Fruit fly (Drosophila melanogaster) whole organism, prepupa: ENCODE measurements around the gene CG2818.

Source experiments
- CG10631 ChIP-seq: fragments of 200-800 bp; sonication (Bioruptor generic); optimal IDR thresholded peaks from 2 replicates; lab custom pipeline; 2016; ENCODE audit warnings: missing biosample characterization, missing genetic modification characterization
- CG10669 ChIP-seq: fragments of 200-800 bp; sonication (Bioruptor generic); optimal IDR thresholded peaks from 3 replicates; lab custom pipeline; 2018; ENCODE audit warnings: missing biosample characterization, mild to moderate bottlenecking, missing genetic modification characterization, moderate library complexity
- CG15336 ChIP-seq: fragments of 200-800 bp; sonication (Bioruptor generic); IDR thresholded peaks from 2 replicates; pipeline ENCODE4 v1.3.6; 2022; ENCODE audit warnings: missing biosample characterization, missing genetic modification characterization
- CG1621 ChIP-seq: fragments of 200-800 bp; sonication (Bioruptor generic); optimal IDR thresholded peaks from 3 replicates; lab custom pipeline; 2018; ENCODE audit warnings: missing biosample characterization, mild to moderate bottlenecking, missing genetic modification characterization
- CG3032 ChIP-seq: fragments of 200-800 bp; optimal IDR thresholded peaks from 2 replicates; lab custom pipeline; 2019; ENCODE audit warnings: missing biosample characterization, mild to moderate bottlenecking, missing genetic modification characterization, moderate library complexity
- CG31627 ChIP-seq: fragments of 200-800 bp; sonication (Bioruptor generic); optimal IDR thresholded peaks from 3 replicates; lab custom pipeline; 2016; ENCODE audit warnings: missing biosample characterization, missing genetic modification characterization
- CG34406 ChIP-seq: fragments of 200-800 bp; sonication (Bioruptor generic); optimal IDR thresholded peaks from 3 replicates; lab custom pipeline; 2016; ENCODE audit warnings: missing biosample characterization, missing genetic modification characterization
- CG3919 ChIP-seq: fragments of 200-800 bp; sonication (Bioruptor generic); optimal IDR thresholded peaks from 3 replicates; lab custom pipeline; 2016; ENCODE audit warnings: missing biosample characterization, missing genetic modification characterization
- CG4318 ChIP-seq: fragments of 200-800 bp; sonication (Bioruptor generic); optimal IDR thresholded peaks from 3 replicates; lab custom pipeline; 2017; ENCODE audit warnings: missing biosample characterization, mild to moderate bottlenecking, missing genetic modification characterization
- CG6163 ChIP-seq: fragments of 200-800 bp; sonication (Bioruptor generic); IDR thresholded peaks from 3 replicates; pipeline ENCODE4 v1.3.6; 2022; ENCODE audit warnings: missing biosample characterization, missing genetic modification characterization
- CG6792 ChIP-seq: fragments of 200-800 bp; sonication (Bioruptor generic); optimal IDR thresholded peaks from 3 replicates; lab custom pipeline; 2016; ENCODE audit warnings: missing biosample characterization, missing genetic modification characterization
- CG6808 ChIP-seq: fragments of 200-800 bp; sonication (Bioruptor generic); optimal IDR thresholded peaks from 3 replicates; lab custom pipeline; 2017; ENCODE audit warnings: missing biosample characterization, missing genetic modification characterization, mild to moderate bottlenecking, moderate library complexity, missing genetic modification reagents
- CG6854 ChIP-seq: fragments of 200-800 bp; sonication (Bioruptor generic); optimal IDR thresholded peaks from 2 replicates; lab custom pipeline; 2017; ENCODE audit warnings: missing biosample characterization, mild to moderate bottlenecking, missing genetic modification characterization
- CG7368 ChIP-seq: fragments of 200-800 bp; sonication (Bioruptor generic); optimal IDR thresholded peaks from 3 replicates; lab custom pipeline; 2016; ENCODE audit warnings: missing biosample characterization, missing genetic modification characterization
- CG8319 ChIP-seq: fragments of 200-800 bp; sonication (Bioruptor generic); optimal IDR thresholded peaks from 3 replicates; lab custom pipeline; 2016; ENCODE audit warnings: missing biosample characterization, missing genetic modification characterization
- CG8632 ChIP-seq: fragments of 200-800 bp; sonication (Bioruptor generic); optimal IDR thresholded peaks from 3 replicates; lab custom pipeline; 2016; ENCODE audit warnings: missing biosample characterization, missing genetic modification characterization
- Eip75B ChIP-seq: fragments of 200-800 bp; sonication (Bioruptor generic); optimal IDR thresholded peaks from 3 replicates; lab custom pipeline; 2016; ENCODE audit warnings: missing biosample characterization, missing genetic modification characterization
- Eip78C ChIP-seq: fragments of 200-800 bp; sonication (Bioruptor generic); peaks from one replicate; lab custom pipeline; 2016; ENCODE audit warnings: missing biosample characterization, missing genetic modification characterization
- Eip93F ChIP-seq: fragments of 200-800 bp; sonication (Bioruptor generic); optimal IDR thresholded peaks from 2 replicates; lab custom pipeline; 2016; ENCODE audit warnings: missing biosample characterization, mild to moderate bottlenecking, missing genetic modification characterization
- Ets21C ChIP-seq: fragments of 200-800 bp; sonication (Bioruptor generic); optimal IDR thresholded peaks from 3 replicates; lab custom pipeline; 2016; ENCODE audit warnings: missing biosample characterization, missing genetic modification characterization
- Gug ChIP-seq: fragments of 200-800 bp; sonication (Bioruptor generic); IDR thresholded peaks from 2 replicates; pipeline ENCODE4 v1.3.6; 2022; ENCODE audit warnings: missing biosample characterization, missing genetic modification characterization
- Hr38 ChIP-seq: sonication (Bioruptor generic); optimal IDR thresholded peaks from 2 replicates; lab custom pipeline; 2016; ENCODE audit warnings: missing biosample characterization, missing genetic modification characterization
- Hr39 ChIP-seq: fragments of 200-800 bp; sonication (Bioruptor generic); optimal IDR thresholded peaks from 2 replicates; lab custom pipeline; 2016; ENCODE audit warnings: missing biosample characterization, missing genetic modification characterization
- Hr4 ChIP-seq: fragments of 200-800 bp; sonication (Bioruptor generic); optimal IDR thresholded peaks from 3 replicates; lab custom pipeline; 2016; ENCODE audit warnings: missing biosample characterization, missing genetic modification characterization
- Lpt ChIP-seq: fragments of 200-800 bp; sonication (Bioruptor generic); optimal IDR thresholded peaks from 3 replicates; lab custom pipeline; 2016; ENCODE audit warnings: missing biosample characterization, missing genetic modification characterization
- Met ChIP-seq: fragments of 200-800 bp; sonication (Bioruptor generic); optimal IDR thresholded peaks from 3 replicates; lab custom pipeline; 2016; ENCODE audit warnings: missing biosample characterization, missing genetic modification characterization
- OdsH ChIP-seq: fragments of 200-800 bp; sonication (Bioruptor generic); optimal IDR thresholded peaks from 3 replicates; lab custom pipeline; 2016; ENCODE audit warnings: missing biosample characterization, missing genetic modification characterization
- Smox ChIP-seq: fragments of 200-800 bp; sonication (Bioruptor generic); optimal IDR thresholded peaks from 3 replicates; lab custom pipeline; 2016; ENCODE audit warnings: missing biosample characterization, missing genetic modification characterization
- Sox102F ChIP-seq: fragments of 200-800 bp; sonication (Bioruptor generic); optimal IDR thresholded peaks from 2 replicates; lab custom pipeline; 2016; ENCODE audit warnings: missing biosample characterization, mild to moderate bottlenecking, missing genetic modification characterization
- acj6 ChIP-seq: fragments of 200-800 bp; sonication (Bioruptor generic); optimal IDR thresholded peaks from 3 replicates; lab custom pipeline; 2016; ENCODE audit warnings: missing biosample characterization, missing genetic modification characterization
- cyc ChIP-seq: fragments of 200-800 bp; sonication (Bioruptor generic); optimal IDR thresholded peaks from 3 replicates; lab custom pipeline; 2016; ENCODE audit warnings: missing biosample characterization, missing genetic modification characterization
- dac ChIP-seq: fragments of 200-800 bp; sonication (Bioruptor generic); optimal IDR thresholded peaks from 2 replicates; lab custom pipeline; 2017; ENCODE audit warnings: missing biosample characterization, mild to moderate bottlenecking, missing genetic modification characterization
- dsx ChIP-seq: fragments of 200-800 bp; optimal IDR thresholded peaks from 3 replicates; lab custom pipeline; 2019; ENCODE audit warnings: missing biosample characterization, mild to moderate bottlenecking, missing genetic modification characterization, moderate library complexity; ENCODE audit not compliant: poor library complexity, severe bottlenecking
- eg ChIP-seq: fragments of 200-800 bp; sonication (Bioruptor generic); IDR thresholded peaks from 3 replicates; pipeline ENCODE4 v1.3.6; 2022; ENCODE audit warnings: missing biosample characterization, missing genetic modification characterization
- esn ChIP-seq: fragments of 200-800 bp; sonication (Bioruptor generic); optimal IDR thresholded peaks from 2 replicates; lab custom pipeline; 2016; ENCODE audit warnings: missing biosample characterization, mild to moderate bottlenecking, missing genetic modification characterization, moderate library complexity
- fd59A ChIP-seq: fragments of 200-800 bp; sonication (Bioruptor generic); optimal IDR thresholded peaks from 2 replicates; lab custom pipeline; 2017; ENCODE audit warnings: missing biosample characterization, mild to moderate bottlenecking, missing genetic modification characterization, missing genetic modification reagents
- fd85E ChIP-seq: fragments of 200-800 bp; sonication (Bioruptor generic); optimal IDR thresholded peaks from 3 replicates; lab custom pipeline; 2016; ENCODE audit warnings: missing biosample characterization, missing genetic modification characterization
- fkh ChIP-seq: fragments of 200-800 bp; sonication (Bioruptor generic); optimal IDR thresholded peaks from 3 replicates; lab custom pipeline; 2017; ENCODE audit warnings: missing biosample characterization, mild to moderate bottlenecking, missing genetic modification characterization, moderate library complexity
- lz ChIP-seq: fragments of 200-800 bp; sonication (Bioruptor generic); optimal IDR thresholded peaks from 3 replicates; lab custom pipeline; 2016; ENCODE audit warnings: missing biosample characterization, missing genetic modification characterization
- net ChIP-seq: fragments of 200-800 bp; sonication (Bioruptor generic); optimal IDR thresholded peaks from 3 replicates; lab custom pipeline; 2016; ENCODE audit warnings: missing biosample characterization, missing genetic modification characterization
- pdm3 ChIP-seq: fragments of 200-800 bp; sonication (Bioruptor generic); optimal IDR thresholded peaks from 3 replicates; lab custom pipeline; 2016; ENCODE audit warnings: missing biosample characterization, missing genetic modification characterization
- spab ChIP-seq: fragments of 200-800 bp; sonication (Bioruptor generic); optimal IDR thresholded peaks from 2 replicates; lab custom pipeline; 2017; ENCODE audit warnings: missing biosample characterization, mild to moderate bottlenecking, missing genetic modification characterization, missing genetic modification reagents
- ss ChIP-seq, 2 experiments: fragments of 200-800 bp; sonication (Bioruptor generic); optimal IDR thresholded peaks; 2 replicates in 1 of 2; 3 replicates in 1 of 2; lab custom pipeline; 2017 to 2018; ENCODE audit warnings: mild to moderate bottlenecking in 2 of 2, missing biosample characterization in 2 of 2, missing genetic modification characterization in 2 of 2, moderate library complexity in 1 of 2
- svp ChIP-seq: fragments of 200-800 bp; sonication (Bioruptor generic); peaks from one replicate; lab custom pipeline; 2016; ENCODE audit warnings: missing biosample characterization, missing genetic modification characterization
- topi ChIP-seq: fragments of 200-800 bp; sonication (Bioruptor generic); optimal IDR thresholded peaks from 3 replicates; lab custom pipeline; 2016; ENCODE audit warnings: missing biosample characterization, missing genetic modification characterization
- vri ChIP-seq: fragments of 200-800 bp; sonication (Bioruptor generic); optimal IDR thresholded peaks from 3 replicates; lab custom pipeline; 2016; ENCODE audit warnings: missing biosample characterization, mild to moderate bottlenecking, missing genetic modification characterization

CG2818 gene

DNA sequence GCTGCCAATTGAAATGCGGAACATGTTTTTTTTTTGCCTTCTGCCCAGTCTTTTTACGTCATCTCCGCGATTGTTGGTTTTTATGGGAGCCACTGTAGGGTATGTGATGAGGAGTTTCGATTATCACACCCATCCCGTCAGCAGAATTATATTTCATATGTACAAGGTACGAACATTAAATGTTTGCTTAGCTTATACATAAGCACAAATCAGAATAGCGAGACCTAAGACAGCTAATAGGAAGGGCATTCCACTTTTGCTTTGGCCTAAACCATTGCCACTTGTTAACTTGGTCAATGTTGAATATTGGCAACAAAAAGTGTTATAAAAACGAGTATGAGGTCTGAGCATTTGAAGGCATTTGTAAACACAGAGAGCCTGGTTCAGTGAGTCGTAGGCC, 9.9 kb upstream of the CG2818 start, which contains the start of gene CG2816 (continued):
- TF ChIP-seq CG3919 (GFP tag; lab: Kevin White, UChicago) (peak; percentile 85), CG10669 (peak; percentile 56), esn (peak; percentile 88), CG6808 (peak; percentile 48), Hr4 (GFP tag; lab: Kevin White, UChicago) (peak; percentile 85), CG6792 (peak; percentile 81), Met (GFP tag; lab: Kevin White, UChicago) (peak; percentile 86), Hr38 (GFP tag; lab: Kevin White, UChicago) (peak; percentile 80), spab (GFP tag; lab: Kevin White, UChicago) (peak; percentile 21), OdsH (GFP tag; lab: Kevin White, UChicago) (peak; percentile 86), CG8632 (peak; percentile 50), CG31627 (GFP tag; lab: Kevin White, UChicago) (peak; percentile 89), CG1621 (no peak), fd59A (GFP tag; lab: Kevin White, UChicago) (peak; percentile 40), cyc (GFP tag; lab: Kevin White, UChicago) (peak; percentile 84), fd85E (GFP tag; lab: Kevin White, UChicago) (peak; percentile 8), Lpt (GFP tag; lab: Kevin White, UChicago) (peak; percentile 84), Sox102F (GFP tag; lab: Kevin White, UChicago) (peak; percentile 83), Eip78C (GFP tag; lab: Kevin White, UChicago) (peak; percentile 92), CG34406 (GFP tag; lab: Kevin White, UChicago) (peak; percentile 67), CG6163 (GFP tag; lab: Robert Waterston, UW) (peak; percentile 96), CG6854 (GFP tag; lab: Kevin White, UChicago) (no peak), eg (GFP tag; lab: Robert Waterston, UW) (peak; percentile 97), topi (GFP tag; lab: Kevin White, UChicago) (peak; percentile 76), svp (GFP tag; lab: Kevin White, UChicago) (peak; percentile 85), dsx (GFP tag; lab: Kevin White, UChicago) (no peak), vri (GFP tag; lab: Kevin White, UChicago) (peak; percentile 91), CG7368 (GFP tag; lab: Kevin White, UChicago) (peak; percentile 80), Eip93F (no peak), net (GFP tag; lab: Kevin White, UChicago) (peak; percentile 85), lz (GFP tag; lab: Kevin White, UChicago) (peak; percentile 88)
- TF ChIP-seq, all 60 proteins: peak for 53

DNA sequence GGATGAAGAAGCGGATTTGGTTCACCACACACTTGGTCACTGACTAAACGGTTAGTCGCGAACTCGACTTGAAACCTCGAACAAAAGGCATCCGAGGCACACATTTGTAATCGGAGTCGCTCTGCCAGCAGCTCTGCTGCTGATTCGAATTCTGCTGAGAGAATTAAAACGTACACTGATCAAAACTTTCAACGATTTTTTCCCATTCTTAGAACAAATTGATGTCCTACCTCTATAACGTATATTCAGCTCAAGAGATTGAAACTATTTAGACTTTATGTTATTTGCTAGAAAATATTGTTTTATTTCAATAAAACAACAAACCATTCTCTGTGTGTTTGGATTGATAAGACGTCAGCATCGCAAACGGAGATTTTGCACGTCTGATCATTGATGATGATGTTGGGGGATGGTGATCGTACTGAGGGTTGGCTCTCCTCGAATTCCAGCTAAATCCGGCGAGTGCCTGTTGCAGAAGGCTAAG, 7.7 kb upstream of the CG2818 start, which contains the start of gene CG31778:
TSS of gene CG31778 (minus strand) at position 51 of the 484 bp plus-strand sequence.
- peak; percentile 31 to 53 for TF ChIP-seq ss (GFP tag; optimal IDR thresholded peaks at IDR 0.05; lab: Kevin White, UChicago)
- peak; percentile 20 for TF ChIP-seq Lpt (GFP tag; lab: Kevin White, UChicago)
- peak; percentile 85 for TF ChIP-seq Smox (GFP tag; lab: Kevin White, UChicago)
- peak; percentile 76 for TF ChIP-seq acj6 (GFP tag; lab: Kevin White, UChicago)
- TF ChIP-seq CG8319, result peak; percentile 46
- TF ChIP-seq CG1621, result peak; percentile 75
- peak; percentile 6 for TF ChIP-seq fd85E (GFP tag; lab: Kevin White, UChicago)
- peak; percentile 97 for TF ChIP-seq svp (GFP tag; lab: Kevin White, UChicago)
- TF ChIP-seq CG7368 (GFP tag; lab: Kevin White, UChicago), result peak; percentile 68
- peak; percentile 24 for TF ChIP-seq CG4318 (GFP tag; lab: Kevin White, UChicago)
- peak; percentile 62 for TF ChIP-seq Hr4 (GFP tag; lab: Kevin White, UChicago)
- TF ChIP-seq CG6163 (GFP tag; lab: Robert Waterston, UW), result peak; percentile 86
- TF ChIP-seq Ets21C (GFP tag; lab: Kevin White, UChicago), result peak; percentile 76
- peak; percentile 67 for TF ChIP-seq CG6808
- 0 out of 2 replicates have a peak, but pooled peaks have one; percentile 37 for TF ChIP-seq Gug (GFP tag; lab: Robert Waterston, UW)
- TF ChIP-seq CG10631 (GFP tag; lab: Kevin White, UChicago), result peak; percentile 57
- peak; percentile 84 for TF ChIP-seq eg (GFP tag; lab: Robert Waterston, UW)
- TF ChIP-seq pdm3 (GFP tag; lab: Kevin White, UChicago), result peak; percentile 83
- peak; percentile 89 for TF ChIP-seq Hr39 (GFP tag; lab: Kevin White, UChicago)
- peak; percentile 77 for TF ChIP-seq Eip75B (GFP tag; lab: Kevin White, UChicago)
- peak; percentile 84 for TF ChIP-seq topi (GFP tag; lab: Kevin White, UChicago)
- TF ChIP-seq CG6792, result peak; percentile 79
- TF ChIP-seq fkh, result no peak
- peak; percentile 88 for TF ChIP-seq lz (GFP tag; lab: Kevin White, UChicago)
- peak; percentile 60 for TF ChIP-seq dsx (GFP tag; lab: Kevin White, UChicago)
- peak; percentile 89 for TF ChIP-seq CG31627 (GFP tag; lab: Kevin White, UChicago)
- TF ChIP-seq CG8632, result peak; percentile 75
- TF ChIP-seq CG3919 (GFP tag; lab: Kevin White, UChicago), result peak; percentile 73
- peak; percentile 70 for TF ChIP-seq OdsH (GFP tag; lab: Kevin White, UChicago)
- TF ChIP-seq CG15336 (GFP tag; lab: Robert Waterston, UW), result peak; percentile 77
- TF ChIP-seq Met (GFP tag; lab: Kevin White, UChicago), result peak; percentile 86
- peak; percentile 82 for TF ChIP-seq cyc (GFP tag; lab: Kevin White, UChicago)
- TF ChIP-seq CG3032 (tag; lab: Kevin White, UChicago), result peak; percentile 73
- no peak for TF ChIP-seq dac
- TF ChIP-seq CG34406 (GFP tag; lab: Kevin White, UChicago), result peak; percentile 64
